Worm (Caenorhabditis elegans): Measurements from ENCODE around the gene F11A5.16.

The F11A5.16 gene

ce11 chrV:16244078-16244477, 33.3 kb downstream of the F11A5.16 start, which contains the start of gene srh-104:
Gene srh-104 (minus strand): TSS chrV:16244178.
- TF ChIP-seq med-1 (GFP tag; optimal IDR thresholded peaks at IDR 0.05; ENCODE audit: insufficient read depth) (no peak), cog-1 (tag; optimal IDR thresholded peaks at IDR 0.05) (no peak), tab-1 (GFP tag; IDR thresholded peaks at IDR 0.05) (no peak), T22C8.4 (GFP tag; IDR thresholded peaks at IDR 0.05) (no peak), ztf-23 (GFP tag; IDR thresholded peaks at IDR 0.05) (no peak), ztf-29 (GFP tag; IDR thresholded peaks at IDR 0.05) (no peak), klf-2 (GFP tag; conservative IDR thresholded peaks at IDR 0.05) (no peak), ref-1 (GFP tag; conservative IDR thresholded peaks at IDR 0.05) (no peak), flt-1 (GFP tag; IDR thresholded peaks at IDR 0.05) (no peak)

- TF ChIP-seq cog-1 (tag; optimal IDR thresholded peaks at IDR 0.05) (no peak), tab-1 (GFP tag; IDR thresholded peaks at IDR 0.05) (no peak), med-1 (GFP tag; optimal IDR thresholded peaks at IDR 0.05; ENCODE audit: insufficient read depth) (no peak), klf-2 (GFP tag; conservative IDR thresholded peaks at IDR 0.05) (no peak), ztf-23 (GFP tag; IDR thresholded peaks at IDR 0.05) (no peak), ref-1 (GFP tag; conservative IDR thresholded peaks at IDR 0.05) (no peak), T22C8.4 (GFP tag; IDR thresholded peaks at IDR 0.05) (no peak), flt-1 (GFP tag; IDR thresholded peaks at IDR 0.05) (no peak), ztf-29 (GFP tag; IDR thresholded peaks at IDR 0.05) (no peak)
Measured at ce11 chrV:16246579-16246978, 35.8 kb downstream of the F11A5.16 start, which contains the start of gene srh-95. Gene srh-95 (plus strand): TSS chrV:16246879.

ce11 chrV:16249105-16249504, 38.4 kb downstream of the F11A5.16 start:
- no peak for TF ChIP-seq T22C8.4 (GFP tag; IDR thresholded peaks at IDR 0.05)

- TF ChIP-seq klf-2 (GFP tag; conservative IDR thresholded peaks at IDR 0.05) (no peak), ztf-23 (GFP tag; IDR thresholded peaks at IDR 0.05) (no peak), tab-1 (GFP tag; IDR thresholded peaks at IDR 0.05) (no peak), ref-1 (GFP tag; conservative IDR thresholded peaks at IDR 0.05) (no peak), ztf-29 (GFP tag; IDR thresholded peaks at IDR 0.05) (no peak), cog-1 (tag; optimal IDR thresholded peaks at IDR 0.05) (no peak), flt-1 (GFP tag; IDR thresholded peaks at IDR 0.05) (no peak), med-1 (GFP tag; optimal IDR thresholded peaks at IDR 0.05; ENCODE audit: insufficient read depth) (no peak), T22C8.4 (GFP tag; IDR thresholded peaks at IDR 0.05) (no peak)
Measured at ce11 chrV:16253687-16254086, 42.9 kb downstream of the F11A5.16 start, which contains the start of gene gcy-20. Gene gcy-20 (minus strand): TSS chrV:16253787.

ce11 chrV:16256395-16256794, 45.6 kb downstream of the F11A5.16 start, which contains the start of gene bgnt-1.3:
Gene bgnt-1.3 (minus strand): TSS chrV:16256495.
- TF ChIP-seq ref-1 (GFP tag; conservative IDR thresholded peaks at IDR 0.05) = no peak
- TF ChIP-seq cog-1 (tag; optimal IDR thresholded peaks at IDR 0.05) = no peak

- TF ChIP-seq cog-1 (tag; optimal IDR thresholded peaks at IDR 0.05) = no peak
- no peak for TF ChIP-seq ref-1 (GFP tag; conservative IDR thresholded peaks at IDR 0.05)
- TF ChIP-seq T22C8.4 (GFP tag; IDR thresholded peaks at IDR 0.05) = no peak
- TF ChIP-seq ztf-23 (GFP tag; IDR thresholded peaks at IDR 0.05) = no peak
- no peak for TF ChIP-seq ztf-29 (GFP tag; IDR thresholded peaks at IDR 0.05)
- no peak for TF ChIP-seq med-1 (GFP tag; optimal IDR thresholded peaks at IDR 0.05; ENCODE audit: insufficient read depth)
- TF ChIP-seq klf-2 (GFP tag; conservative IDR thresholded peaks at IDR 0.05) = no peak
- no peak for TF ChIP-seq flt-1 (GFP tag; IDR thresholded peaks at IDR 0.05)
- no peak for TF ChIP-seq tab-1 (GFP tag; IDR thresholded peaks at IDR 0.05)
Measured at ce11 chrV:16258142-16258541, 47.4 kb downstream of the F11A5.16 start, which contains the start of gene nhr-218. Gene nhr-218 (plus strand): TSS chrV:16258442.

- no peak for TF ChIP-seq flt-1 (GFP tag; IDR thresholded peaks at IDR 0.05)
- TF ChIP-seq med-1 (GFP tag; optimal IDR thresholded peaks at IDR 0.05; ENCODE audit: insufficient read depth) = no peak
- no peak for TF ChIP-seq ztf-23 (GFP tag; IDR thresholded peaks at IDR 0.05)
- TF ChIP-seq T22C8.4 (GFP tag; IDR thresholded peaks at IDR 0.05) = no peak
- TF ChIP-seq tab-1 (GFP tag; IDR thresholded peaks at IDR 0.05) = no peak
- TF ChIP-seq ref-1 (GFP tag; conservative IDR thresholded peaks at IDR 0.05) = no peak
- TF ChIP-seq klf-2 (GFP tag; conservative IDR thresholded peaks at IDR 0.05) = no peak
- TF ChIP-seq cog-1 (tag; optimal IDR thresholded peaks at IDR 0.05) = no peak
- TF ChIP-seq ztf-29 (GFP tag; IDR thresholded peaks at IDR 0.05) = no peak
Measured at ce11 chrV:16259684-16260083, 48.9 kb downstream of the F11A5.16 start, which contains the start of gene nhr-127. Gene nhr-127 (plus strand): TSS chrV:16259984.

Data from whole organism, midembryonic.